Worm (Caenorhabditis elegans) whole organism, mixed stage, embryonic: ENCODE results near the gene ZC239.21.

Source experiments
- elt-1 ChIP-seq: sonication (generic microtip); optimal IDR thresholded peaks from 2 replicates; lab custom pipeline; 2017; ENCODE audit warnings: missing genetic modification characterization, mild to moderate bottlenecking, missing compliant biosample characterization, antibody characterized with exemption, moderate library complexity, borderline replicate concordance; ENCODE audit not compliant: insufficient read depth
- ham-2 ChIP-seq: fragments of 200-800 bp; sonication (Bioruptor generic); optimal IDR thresholded peaks from 2 replicates; lab custom pipeline; 2018; ENCODE audit warnings: mild to moderate bottlenecking, missing genetic modification characterization, missing compliant biosample characterization
- lsy-2 ChIP-seq: fragments of 150-350 bp; optimal IDR thresholded peaks from 2 replicates; lab custom pipeline; 2014; ENCODE audit warnings: missing biosample characterization, missing genetic modification characterization
- nhr-12 ChIP-seq: fragments of 150-350 bp; optimal IDR thresholded peaks from 2 replicates; lab custom pipeline; 2014; ENCODE audit warnings: missing biosample characterization, missing genetic modification characterization
- nhr-237 ChIP-seq: fragments of 150-350 bp; optimal IDR thresholded peaks from 2 replicates; lab custom pipeline; 2014; ENCODE audit warnings: missing biosample characterization, missing genetic modification characterization
- pha-4 ChIP-seq: fragments of 150-350 bp; optimal IDR thresholded peaks from 2 replicates; lab custom pipeline; 2018; ENCODE audit warnings: missing biosample characterization, missing genetic modification reagents, missing genetic modification characterization
- snpc-4 ChIP-seq: fragments of 150-350 bp; optimal IDR thresholded peaks from 2 replicates; lab custom pipeline; 2014; ENCODE audit warnings: missing biosample characterization, missing genetic modification characterization
- sptf-1 ChIP-seq: sonication (generic microtip); optimal IDR thresholded peaks from 2 replicates; lab custom pipeline; 2017; ENCODE audit warnings: mild to moderate bottlenecking, missing genetic modification characterization, moderate library complexity, missing compliant biosample characterization

ce11 chrII:3196966-3197365, 9.8 kb upstream of the ZC239.21 start, which contains the start of gene gcy-15:
- no peak for TF ChIP-seq nhr-12
- TF ChIP-seq nhr-237 (tag; lab: Kevin White, UChicago): no peak
- TF ChIP-seq sptf-1 (tag; lab: Kevin White, UChicago): no peak
- TF ChIP-seq elt-1 (tag; lab: Kevin White, UChicago): no peak
- TF ChIP-seq snpc-4 (tag; lab: Kevin White, UChicago): no peak
- TF ChIP-seq pha-4 (tag; lab: Kevin White, UChicago): no peak
- TF ChIP-seq lsy-2 (tag; lab: Kevin White, UChicago): no peak
- TF ChIP-seq ham-2 (GFP tag; lab: Kevin White, UChicago): no peak
